Worm (Caenorhabditis elegans): Measurements from ENCODE around the gene srh-193.
A peak's percentile ranks its signal among the peaks of the same experiment; 100 is the strongest.

Gene srh-193

DNA sequence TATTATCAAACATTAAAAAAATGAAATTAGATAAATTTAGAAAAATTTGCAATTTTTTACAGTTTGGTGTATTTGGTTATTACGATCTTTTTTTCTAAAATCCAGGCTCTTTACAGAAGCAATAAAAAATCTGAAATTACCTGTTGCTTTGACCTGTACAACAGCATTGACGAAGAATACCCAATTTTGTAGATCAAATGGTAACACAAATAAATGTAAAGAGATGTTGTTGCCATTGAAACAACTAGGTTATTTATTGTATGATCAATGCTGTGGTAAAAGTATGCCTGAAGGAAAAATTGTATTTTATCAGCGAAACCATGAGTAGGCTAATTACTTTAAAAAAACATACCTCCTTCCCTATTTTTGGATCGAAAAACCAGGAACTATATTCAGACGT lies 48.4 kb downstream of the srh-193 start:
- TF ChIP-seq daf-19 (GFP tag; conservative IDR thresholded peaks at IDR 0.05) (no peak), fos-1 (tag; optimal IDR thresholded peaks at IDR 0.05) (no peak), nhr-76 (tag; optimal IDR thresholded peaks at IDR 0.05) (no peak), unc-62 (GFP tag; optimal IDR thresholded peaks at IDR 0.05 in 1 of 2) (peak in 1 of 2 experiments; percentile 91), unc-62 (tag; optimal IDR thresholded peaks at IDR 0.05) (no peak), tra-1 (GFP tag; IDR thresholded peaks at IDR 0.05) (no peak), zip-11 (GFP tag; IDR thresholded peaks at IDR 0.05) (no peak)

ce11 chrV:4240292-4240691 lies 49.7 kb downstream of the srh-193 start, which contains the start of gene srh-204:
srh-204 (minus strand) TSS chrV:4240392.
- TF ChIP-seq nhr-77 (tag; optimal IDR thresholded peaks at IDR 0.05) (no peak), aha-1 (tag) (peak; percentile 86)
